Fruit fly (Drosophila melanogaster): Measurements from ENCODE around the gene CG7906.

Gene CG7906

dm6 chr3L:14204659-14205568 is 31.5 kb upstream of the CG7906 start:
- TF ChIP-seq usp (GFP tag; optimal IDR thresholded peaks at IDR 0.05) (no peak), CG8478 (optimal IDR thresholded peaks at IDR 0.05) (no peak), psq (optimal IDR thresholded peaks at IDR 0.05) (no peak), EcR (GFP tag; optimal IDR thresholded peaks at IDR 0.05) (no peak), Dll (optimal IDR thresholded peaks at IDR 0.05) (no peak), pan (optimal IDR thresholded peaks at IDR 0.05) (no peak)

dm6 chr3L:14207361-14207760 is 29.1 kb upstream of the CG7906 start:
- TF ChIP-seq usp (GFP tag; optimal IDR thresholded peaks at IDR 0.05) (no peak), EcR (GFP tag; optimal IDR thresholded peaks at IDR 0.05) (no peak), pan (optimal IDR thresholded peaks at IDR 0.05) (no peak), Dll (optimal IDR thresholded peaks at IDR 0.05) (no peak), psq (optimal IDR thresholded peaks at IDR 0.05) (no peak)

dm6 chr3L:14208974-14209373 is 27.5 kb upstream of the CG7906 start:
- no peak for TF ChIP-seq psq (optimal IDR thresholded peaks at IDR 0.05)
- TF ChIP-seq pan (optimal IDR thresholded peaks at IDR 0.05) = no peak
- TF ChIP-seq CG8478 (optimal IDR thresholded peaks at IDR 0.05) = no peak
- no peak for TF ChIP-seq Dll (optimal IDR thresholded peaks at IDR 0.05)
- TF ChIP-seq usp (GFP tag; optimal IDR thresholded peaks at IDR 0.05) = no peak
- TF ChIP-seq EcR (GFP tag; optimal IDR thresholded peaks at IDR 0.05) = no peak

dm6 chr3L:14211616-14212015 is 24.8 kb upstream of the CG7906 start:
- TF ChIP-seq Dll (optimal IDR thresholded peaks at IDR 0.05) = no peak
- no peak for TF ChIP-seq usp (GFP tag; optimal IDR thresholded peaks at IDR 0.05)
- TF ChIP-seq pan (optimal IDR thresholded peaks at IDR 0.05) = no peak
- no peak for TF ChIP-seq psq (optimal IDR thresholded peaks at IDR 0.05)
- no peak for TF ChIP-seq EcR (GFP tag; optimal IDR thresholded peaks at IDR 0.05)
- TF ChIP-seq CG8478 (optimal IDR thresholded peaks at IDR 0.05) = no peak

- no peak for TF ChIP-seq EcR (GFP tag; optimal IDR thresholded peaks at IDR 0.05)
- TF ChIP-seq usp (GFP tag; optimal IDR thresholded peaks at IDR 0.05) = no peak
- no peak for TF ChIP-seq pan (optimal IDR thresholded peaks at IDR 0.05)
Observed at dm6 chr3L:14212300-14212893, 24.0 kb upstream of the CG7906 start.

- TF ChIP-seq CG8478 (optimal IDR thresholded peaks at IDR 0.05) = no peak
- no peak for TF ChIP-seq Dll (optimal IDR thresholded peaks at IDR 0.05)
- no peak for TF ChIP-seq usp (GFP tag; optimal IDR thresholded peaks at IDR 0.05)
- TF ChIP-seq psq (optimal IDR thresholded peaks at IDR 0.05) = no peak
- TF ChIP-seq EcR (GFP tag; optimal IDR thresholded peaks at IDR 0.05) = no peak
- TF ChIP-seq pan (optimal IDR thresholded peaks at IDR 0.05) = no peak
Observed at dm6 chr3L:14216140-14216539, 20.3 kb upstream of the CG7906 start.

dm6 chr3L:14217677-14218254 is 18.7 kb upstream of the CG7906 start, which contains the start of gene CG7768:
TSS of gene CG7768 (plus strand) at chr3L:14218204.
- TF ChIP-seq psq (optimal IDR thresholded peaks at IDR 0.05) (no peak), Dll (optimal IDR thresholded peaks at IDR 0.05) (no peak), pan (optimal IDR thresholded peaks at IDR 0.05) (no peak), usp (GFP tag; optimal IDR thresholded peaks at IDR 0.05) (no peak), CG8478 (optimal IDR thresholded peaks at IDR 0.05) (no peak), EcR (GFP tag; optimal IDR thresholded peaks at IDR 0.05) (no peak)

dm6 chr3L:14219422-14219853 is 17.0 kb upstream of the CG7906 start:
- TF ChIP-seq pan (optimal IDR thresholded peaks at IDR 0.05) = no peak
- TF ChIP-seq Dll (optimal IDR thresholded peaks at IDR 0.05) = no peak
- no peak for TF ChIP-seq CG8478 (optimal IDR thresholded peaks at IDR 0.05)
- TF ChIP-seq psq (optimal IDR thresholded peaks at IDR 0.05) = no peak

- TF ChIP-seq EcR (GFP tag; optimal IDR thresholded peaks at IDR 0.05) (no peak), Dll (optimal IDR thresholded peaks at IDR 0.05) (no peak), psq (optimal IDR thresholded peaks at IDR 0.05) (no peak), pan (optimal IDR thresholded peaks at IDR 0.05) (no peak), usp (GFP tag; optimal IDR thresholded peaks at IDR 0.05) (no peak), CG8478 (optimal IDR thresholded peaks at IDR 0.05) (no peak)
Observed at dm6 chr3L:14220611-14221497, 15.6 kb upstream of the CG7906 start.

dm6 chr3L:14222199-14222598 is 14.2 kb upstream of the CG7906 start:
- no peak for TF ChIP-seq CG8478 (optimal IDR thresholded peaks at IDR 0.05)
- TF ChIP-seq pan (optimal IDR thresholded peaks at IDR 0.05) = no peak
- no peak for TF ChIP-seq EcR (GFP tag; optimal IDR thresholded peaks at IDR 0.05)
- TF ChIP-seq Dll (optimal IDR thresholded peaks at IDR 0.05) = no peak
- TF ChIP-seq psq (optimal IDR thresholded peaks at IDR 0.05) = no peak
- no peak for TF ChIP-seq usp (GFP tag; optimal IDR thresholded peaks at IDR 0.05)

dm6 chr3L:14223450-14223849 is 13.0 kb upstream of the CG7906 start:
- TF ChIP-seq usp (GFP tag; optimal IDR thresholded peaks at IDR 0.05) = no peak
- TF ChIP-seq CG8478 (optimal IDR thresholded peaks at IDR 0.05) = no peak
